Worm (Caenorhabditis elegans) whole organism, dauer: Measurements from ENCODE around the gene H25K10.4.

Source experiments
- unc-62 ChIP-seq: sonication (generic microtip); optimal IDR thresholded peaks from 2 replicates; lab custom pipeline; 2017; ENCODE audit warnings: missing biosample characterization, missing genetic modification reagents, missing genetic modification characterization

H25K10.4 gene

DNA sequence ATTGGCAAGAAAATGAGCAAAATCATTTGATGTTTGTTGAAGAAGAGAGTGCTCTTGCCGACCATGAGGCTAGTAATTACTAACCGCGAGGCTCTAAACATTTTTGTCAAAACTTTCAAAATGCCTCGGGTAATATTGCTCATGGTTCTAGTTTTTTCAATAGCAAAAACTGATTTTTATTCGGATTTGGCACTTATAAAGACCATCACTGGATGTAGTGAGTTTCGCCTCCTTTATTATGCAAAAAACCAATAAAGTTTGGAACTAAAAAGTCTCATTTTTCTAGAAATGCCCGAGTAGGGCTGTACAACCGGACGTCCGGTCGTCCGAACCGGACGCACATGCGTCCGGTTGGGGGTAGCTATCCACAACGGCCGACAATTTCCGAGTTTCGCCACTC lies 7.2 kb downstream of the H25K10.4 start, which contains the start of the genes hpa-1 and irld-39:
TSS of gene hpa-1 (minus strand) at position 101 of the 400 bp plus-strand sequence.
TSS of gene irld-39 (plus strand) at position 121 of the 400 bp plus-strand sequence.
- no peak for TF ChIP-seq unc-62

DNA sequence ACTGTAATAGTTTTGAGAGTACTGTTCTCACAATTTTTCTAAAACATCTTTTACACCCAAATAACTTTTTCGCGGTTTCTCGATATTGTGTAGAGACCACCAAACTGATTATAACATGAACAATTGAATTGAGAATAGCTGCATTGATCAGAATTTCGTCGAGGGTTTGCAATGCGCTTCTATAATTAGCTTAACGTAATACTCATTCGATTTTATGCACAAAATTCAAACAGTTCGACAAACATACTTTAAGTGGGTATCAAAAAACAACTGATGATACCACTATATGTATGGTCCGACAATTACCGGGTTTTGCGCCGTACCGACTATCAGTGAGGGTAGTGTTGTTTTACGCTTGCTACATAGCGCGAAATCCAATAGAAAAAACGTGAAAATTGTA lies 11.0 kb downstream of the H25K10.4 start:
- no peak for TF ChIP-seq unc-62

DNA sequence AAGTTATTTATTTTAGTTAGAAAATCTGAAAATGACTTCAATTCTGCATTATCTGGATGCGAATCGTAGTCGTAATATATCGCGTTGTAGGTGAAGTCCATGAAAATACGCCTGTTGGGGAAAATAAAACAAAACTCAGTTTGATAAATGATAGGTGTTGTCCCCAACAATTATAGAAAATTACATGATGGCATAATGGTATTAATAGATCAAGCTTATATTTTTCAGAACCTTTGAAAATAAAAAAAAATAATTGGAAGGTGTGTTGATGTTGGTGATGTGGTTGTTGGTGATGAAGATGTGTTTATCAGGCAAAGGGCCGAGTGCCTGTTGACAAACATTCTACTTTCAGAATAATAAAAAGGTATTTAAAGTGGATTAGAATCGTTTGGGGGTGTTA lies 12.7 kb downstream of the H25K10.4 start, which contains the start of gene srw-61:
TSS of gene srw-61 (minus strand) at position 101 of the 400 bp plus-strand sequence.
- no peak for TF ChIP-seq unc-62

DNA sequence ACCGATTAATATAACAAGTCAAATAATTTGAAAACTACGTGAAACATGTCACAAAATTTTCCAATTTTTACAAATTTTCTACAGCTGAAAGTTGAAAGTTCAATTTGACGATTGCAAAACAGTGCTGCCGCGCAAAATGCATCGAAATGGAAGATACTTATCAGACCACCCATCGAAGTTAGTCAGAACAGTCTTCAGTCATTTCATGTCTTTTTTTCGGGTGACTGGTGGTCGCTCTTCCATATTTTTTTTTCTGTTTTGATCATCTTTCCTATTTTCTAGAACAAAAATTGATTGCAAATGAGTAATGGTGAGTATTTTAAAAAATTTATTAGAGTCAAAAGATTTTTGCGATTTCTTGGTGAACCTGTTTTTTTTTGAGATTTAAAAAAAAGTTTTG lies 21.3 kb downstream of the H25K10.4 start, which contains the start of gene F38C2.1:
TSS of gene F38C2.1 (plus strand) at position 301 of the 400 bp plus-strand sequence.
- TF ChIP-seq unc-62 = no peak

DNA sequence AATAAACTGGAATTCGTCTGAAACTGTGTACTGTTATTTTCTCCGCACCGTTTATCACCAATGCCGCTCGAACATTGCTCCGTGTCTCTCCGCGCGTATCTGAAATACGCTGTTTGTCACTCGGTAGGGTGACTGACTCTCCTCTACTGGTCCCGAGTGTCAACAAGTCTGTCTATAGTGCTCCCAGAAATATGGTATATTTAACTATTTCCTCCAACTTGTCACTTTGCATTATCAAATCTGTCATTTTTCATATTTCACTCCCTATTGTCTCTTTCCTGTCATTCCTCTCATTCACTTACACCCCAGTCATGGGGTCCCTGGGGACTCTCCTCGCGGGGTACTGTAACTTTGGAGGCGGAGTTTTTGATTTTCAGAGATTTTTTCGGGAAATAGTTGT lies 28.6 kb downstream of the H25K10.4 start, which contains the start of gene hlh-17:
TSS of gene hlh-17 (plus strand) at position 301 of the 400 bp plus-strand sequence.
- no peak for TF ChIP-seq unc-62

DNA sequence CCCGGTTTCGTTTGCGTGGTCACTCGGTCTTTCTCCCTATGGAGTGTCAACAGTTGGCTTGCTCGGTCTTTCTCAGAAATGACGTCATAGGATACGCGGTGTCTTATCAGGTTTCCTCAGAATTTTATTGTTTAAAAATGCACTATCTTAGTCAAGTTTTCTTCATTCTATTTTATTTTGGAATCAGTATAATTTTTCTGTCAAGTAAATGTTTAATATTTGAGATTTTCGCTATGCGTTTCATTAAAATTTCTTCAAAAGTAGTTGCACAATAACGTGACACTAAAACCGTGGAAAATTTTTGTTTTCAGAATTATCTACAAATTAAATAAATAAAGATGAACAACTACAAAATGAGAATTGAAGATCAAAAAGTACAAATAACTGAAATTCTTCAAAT lies 31.5 kb downstream of the H25K10.4 start, which contains the start of gene hlh-31:
TSS of gene hlh-31 (plus strand) at position 301 of the 400 bp plus-strand sequence.
- no peak for TF ChIP-seq unc-62

DNA sequence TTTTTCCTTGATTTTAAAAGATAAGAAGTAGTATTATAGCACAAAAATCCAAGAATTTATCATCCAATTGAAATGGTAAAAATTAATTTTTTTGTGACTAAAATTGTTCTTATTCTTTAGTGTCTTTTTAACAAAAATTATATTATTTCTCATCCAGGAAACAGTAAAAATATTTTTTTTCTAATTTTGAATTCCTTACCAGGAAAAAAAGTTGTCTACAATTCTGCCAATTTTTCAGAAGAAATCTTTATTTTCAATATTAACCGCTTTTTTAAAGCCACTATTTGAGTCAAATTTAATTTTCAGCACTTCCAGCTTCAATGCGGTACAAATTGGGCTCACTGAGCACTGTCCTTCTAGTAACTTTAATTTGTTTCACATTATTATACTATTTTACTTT lies 45.1 kb downstream of the H25K10.4 start, which contains the start of gene F38C2.4:
TSS of gene F38C2.4 (plus strand) at position 301 of the 400 bp plus-strand sequence.
- TF ChIP-seq unc-62 = no peak
